Worm (Caenorhabditis elegans) whole organism, mixed stage, embryonic: ENCODE measurements around the gene C18A11.1.
A peak's percentile ranks its signal among the peaks of the same experiment; 100 is the strongest.

ENCODE experiments used
- M03D4.4 ChIP-seq: sonication (generic microtip); optimal IDR thresholded peaks from 2 replicates; lab custom pipeline; 2017; ENCODE audit warnings: mild to moderate bottlenecking, missing genetic modification characterization, missing compliant biosample characterization
- bed-3 ChIP-seq: fragments of 200-800 bp; sonication (Bioruptor generic); optimal IDR thresholded peaks from 3 replicates; lab custom pipeline; 2018; ENCODE audit warnings: mild to moderate bottlenecking, missing genetic modification characterization, moderate library complexity, missing compliant biosample characterization
- blmp-1 ChIP-seq: fragments of 150-350 bp; optimal IDR thresholded peaks from 2 replicates; lab custom pipeline; 2014; ENCODE audit warnings: missing biosample characterization, missing genetic modification characterization
- ceh-39 ChIP-seq: fragments of 150-350 bp; optimal IDR thresholded peaks from 2 replicates; lab custom pipeline; 2014; ENCODE audit warnings: missing biosample characterization, missing genetic modification characterization
- ceh-43 ChIP-seq: fragments of 200-800 bp; sonication (Bioruptor generic); optimal IDR thresholded peaks from 2 replicates; lab custom pipeline; 2018; ENCODE audit warnings: mild to moderate bottlenecking, missing genetic modification characterization, moderate library complexity, missing compliant biosample characterization
- ceh-83 ChIP-seq: fragments of 200-800 bp; sonication (Bioruptor generic); optimal IDR thresholded peaks from 2 replicates; lab custom pipeline; 2018; ENCODE audit warnings: mild to moderate bottlenecking, missing genetic modification characterization, missing compliant biosample characterization
- ces-1 ChIP-seq: fragments of 150-350 bp; optimal IDR thresholded peaks from 2 replicates; lab custom pipeline; 2014; ENCODE audit warnings: missing biosample characterization, missing genetic modification reagents, missing genetic modification characterization
- cnd-1 ChIP-seq: fragments of 200-800 bp; sonication (Bioruptor generic); optimal IDR thresholded peaks from 2 replicates; lab custom pipeline; 2018; ENCODE audit warnings: mild to moderate bottlenecking, missing genetic modification characterization, missing compliant biosample characterization
- drap-1 ChIP-seq: fragments of 200-800 bp; sonication (Bioruptor generic); optimal IDR thresholded peaks from 3 replicates; lab custom pipeline; 2018; ENCODE audit warnings: mild to moderate bottlenecking, missing genetic modification characterization, missing compliant biosample characterization
- elt-1 ChIP-seq: sonication (generic microtip); optimal IDR thresholded peaks from 2 replicates; lab custom pipeline; 2017; ENCODE audit warnings: missing genetic modification characterization, mild to moderate bottlenecking, missing compliant biosample characterization, antibody characterized with exemption, moderate library complexity, borderline replicate concordance; ENCODE audit not compliant: insufficient read depth
- elt-3 ChIP-seq: fragments of 150-350 bp; optimal IDR thresholded peaks from 2 replicates; lab custom pipeline; 2014; ENCODE audit warnings: missing biosample characterization, missing genetic modification characterization
- flh-1 ChIP-seq: fragments of 200-800 bp; sonication (Bioruptor generic); optimal IDR thresholded peaks from 2 replicates; lab custom pipeline; 2018; ENCODE audit warnings: mild to moderate bottlenecking, missing genetic modification characterization, moderate library complexity, missing compliant biosample characterization
- ham-2 ChIP-seq: fragments of 200-800 bp; sonication (Bioruptor generic); optimal IDR thresholded peaks from 2 replicates; lab custom pipeline; 2018; ENCODE audit warnings: mild to moderate bottlenecking, missing genetic modification characterization, missing compliant biosample characterization
- hlh-1 ChIP-seq: fragments of 150-350 bp; optimal IDR thresholded peaks from 2 replicates; lab custom pipeline; 2014; ENCODE audit warnings: missing biosample characterization, missing genetic modification reagents, missing genetic modification characterization
- lin-13 ChIP-seq: fragments of 150-350 bp; optimal IDR thresholded peaks from 2 replicates; lab custom pipeline; 2014; ENCODE audit warnings: missing biosample characterization, missing genetic modification characterization
- lsy-2 ChIP-seq: fragments of 150-350 bp; optimal IDR thresholded peaks from 2 replicates; lab custom pipeline; 2014; ENCODE audit warnings: missing biosample characterization, missing genetic modification characterization
- mab-5 ChIP-seq: fragments of 150-350 bp; optimal IDR thresholded peaks from 2 replicates; lab custom pipeline; 2014; ENCODE audit warnings: missing biosample characterization, missing genetic modification characterization
- mep-1 ChIP-seq: fragments of 150-350 bp; optimal IDR thresholded peaks from 2 replicates; lab custom pipeline; 2017; ENCODE audit warnings: missing biosample characterization, missing genetic modification reagents, missing genetic modification characterization, inconsistent platforms
- mls-2 ChIP-seq: sonication (generic microtip); optimal IDR thresholded peaks from 2 replicates; lab custom pipeline; 2016; ENCODE audit warnings: mild to moderate bottlenecking, missing genetic modification characterization, moderate library complexity, missing compliant biosample characterization
- nhr-12 ChIP-seq: fragments of 150-350 bp; optimal IDR thresholded peaks from 2 replicates; lab custom pipeline; 2014; ENCODE audit warnings: missing biosample characterization, missing genetic modification characterization
- nhr-2 ChIP-seq: fragments of 150-350 bp; optimal IDR thresholded peaks from 2 replicates; lab custom pipeline; 2014; ENCODE audit warnings: missing biosample characterization, missing genetic modification characterization
- nhr-237 ChIP-seq: fragments of 150-350 bp; optimal IDR thresholded peaks from 2 replicates; lab custom pipeline; 2014; ENCODE audit warnings: missing biosample characterization, missing genetic modification characterization
- nhr-28 ChIP-seq: fragments of 150-350 bp; optimal IDR thresholded peaks from 2 replicates; lab custom pipeline; 2014; ENCODE audit warnings: missing biosample characterization, missing genetic modification characterization
- nhr-76 ChIP-seq: sonication (generic microtip); optimal IDR thresholded peaks from 2 replicates; lab custom pipeline; 2017; ENCODE audit warnings: missing biosample characterization, missing genetic modification characterization
- pha-4 ChIP-seq: fragments of 150-350 bp; optimal IDR thresholded peaks from 2 replicates; lab custom pipeline; 2018; ENCODE audit warnings: missing biosample characterization, missing genetic modification reagents, missing genetic modification characterization
- sem-2 ChIP-seq: fragments of 200-800 bp; sonication (Bioruptor generic); optimal IDR thresholded peaks from 2 replicates; lab custom pipeline; 2018; ENCODE audit warnings: mild to moderate bottlenecking, missing genetic modification characterization, missing compliant biosample characterization
- snpc-4 ChIP-seq: fragments of 150-350 bp; optimal IDR thresholded peaks from 2 replicates; lab custom pipeline; 2014; ENCODE audit warnings: missing biosample characterization, missing genetic modification characterization
- sptf-1 ChIP-seq: sonication (generic microtip); optimal IDR thresholded peaks from 2 replicates; lab custom pipeline; 2017; ENCODE audit warnings: mild to moderate bottlenecking, missing genetic modification characterization, moderate library complexity, missing compliant biosample characterization
- tbx-8 ChIP-seq: fragments of 200-800 bp; sonication (Bioruptor generic); optimal IDR thresholded peaks from 2 replicates; lab custom pipeline; 2018; ENCODE audit warnings: mild to moderate bottlenecking, missing genetic modification characterization, moderate library complexity, missing compliant biosample characterization
- unc-120 ChIP-seq: sonication (generic microtip); optimal IDR thresholded peaks from 2 replicates; lab custom pipeline; 2017; ENCODE audit warnings: missing genetic modification characterization, missing compliant biosample characterization; ENCODE audit not compliant: poor library complexity, severe bottlenecking
- unc-39 ChIP-seq: fragments of 150-350 bp; optimal IDR thresholded peaks from 2 replicates; lab custom pipeline; 2014; ENCODE audit warnings: missing biosample characterization, missing genetic modification characterization
- unc-62 ChIP-seq: fragments of 150-350 bp; optimal IDR thresholded peaks from 2 replicates; lab custom pipeline; 2014; ENCODE audit warnings: missing biosample characterization, missing genetic modification reagents, missing genetic modification characterization
- zip-8 ChIP-seq: fragments of 150-350 bp; optimal IDR thresholded peaks from 2 replicates; lab custom pipeline; 2014; ENCODE audit warnings: missing biosample characterization, missing genetic modification characterization
- ztf-11 ChIP-seq: fragments of 150-350 bp; optimal IDR thresholded peaks from 2 replicates; lab custom pipeline; 2014; ENCODE audit warnings: missing biosample characterization, missing genetic modification characterization

C18A11.1 gene

ce11 chrX:8069293-8069692 is at the start of gene C18A11.1:
TSS of gene C18A11.1 (plus strand) at chrX:8069328.
- TF ChIP-seq nhr-2 (tag; lab: Kevin White, UChicago) (no peak), nhr-76 (tag; lab: Kevin White, UChicago) (no peak), hlh-1 (no peak), ceh-83 (GFP tag; lab: Kevin White, UChicago) (no peak), ceh-43 (GFP tag; lab: Kevin White, UChicago) (no peak), flh-1 (no peak), nhr-28 (tag; lab: Kevin White, UChicago) (no peak), ztf-11 (tag; lab: Kevin White, UChicago) (no peak), unc-62 (GFP tag; lab: Kevin White, UChicago) (no peak)
- TF ChIP-seq, all 35 proteins: peak for 0

DNA sequence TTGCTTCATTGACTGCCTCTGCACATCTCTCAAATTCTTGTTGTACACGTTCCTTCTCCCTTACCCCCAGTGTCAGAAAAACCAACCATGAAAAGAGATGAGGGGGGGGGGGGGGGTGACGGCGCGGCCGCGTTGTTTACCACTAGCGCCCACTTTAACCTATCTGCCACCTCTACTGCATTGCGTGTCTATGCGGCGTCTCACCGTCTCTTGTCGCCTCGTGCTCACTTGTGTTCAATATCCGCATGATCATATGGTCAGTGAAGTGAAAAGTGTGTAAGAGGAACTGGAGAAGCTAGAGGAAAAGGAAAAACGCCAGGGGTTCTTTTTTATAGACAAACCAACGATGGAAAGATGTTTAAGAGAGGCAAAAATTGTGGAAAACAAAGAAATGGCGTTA is 49.5 kb upstream of the C18A11.1 start:
- no peak for TF ChIP-seq flh-1
- peak; percentile 68 for TF ChIP-seq mls-2 (tag; lab: Kevin White, UChicago)
- TF ChIP-seq unc-120 (tag; lab: Kevin White, UChicago): peak; percentile 11
- peak; percentile 39 for TF ChIP-seq mep-1 (tag; lab: Kevin White, UChicago)
- TF ChIP-seq pha-4 (tag; lab: Kevin White, UChicago): peak; percentile 81
- peak; percentile 26 for TF ChIP-seq drap-1
- peak; percentile 18 for TF ChIP-seq M03D4.4 (tag; lab: Kevin White, UChicago)
- no peak for TF ChIP-seq nhr-28 (tag; lab: Kevin White, UChicago)
- TF ChIP-seq sptf-1 (tag; lab: Kevin White, UChicago): peak; percentile 69
- TF ChIP-seq unc-62 (GFP tag; lab: Kevin White, UChicago): peak; percentile 6
- TF ChIP-seq ham-2 (GFP tag; lab: Kevin White, UChicago): peak; percentile 51
- no peak for TF ChIP-seq ceh-39 (tag; lab: Kevin White, UChicago)

DNA sequence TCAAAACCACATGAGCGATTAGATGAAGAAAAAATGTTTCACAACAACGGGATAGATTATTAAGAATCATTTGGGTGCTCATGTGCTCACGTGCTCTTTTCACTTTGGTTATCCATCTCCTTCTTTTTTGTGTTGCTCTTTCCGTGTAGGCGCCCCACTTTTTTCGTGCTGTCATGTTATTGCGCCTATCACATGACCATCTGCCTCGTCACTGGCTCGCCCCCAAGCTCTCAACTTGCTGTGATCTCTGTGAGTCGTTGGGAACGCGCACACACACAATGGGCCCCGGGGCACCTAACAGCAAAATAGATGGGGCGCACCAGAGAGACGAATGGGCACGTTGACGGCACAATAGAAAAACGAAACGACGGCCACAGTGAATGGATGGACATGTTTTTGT is 47.5 kb upstream of the C18A11.1 start:
- peak; percentile 24 for TF ChIP-seq sptf-1 (tag; lab: Kevin White, UChicago)
- peak; percentile 9 for TF ChIP-seq unc-120 (tag; lab: Kevin White, UChicago)
- TF ChIP-seq M03D4.4 (tag; lab: Kevin White, UChicago): no peak
- TF ChIP-seq lsy-2 (tag; lab: Kevin White, UChicago): no peak

- TF ChIP-seq sptf-1 (tag; lab: Kevin White, UChicago): no peak
- TF ChIP-seq zip-8 (tag; lab: Kevin White, UChicago): no peak
- TF ChIP-seq ceh-83 (GFP tag; lab: Kevin White, UChicago): no peak
- TF ChIP-seq nhr-28 (tag; lab: Kevin White, UChicago): no peak
- no peak for TF ChIP-seq unc-62 (GFP tag; lab: Kevin White, UChicago)
- TF ChIP-seq nhr-237 (tag; lab: Kevin White, UChicago): no peak
- no peak for TF ChIP-seq bed-3 (GFP tag; lab: Kevin White, UChicago)
- TF ChIP-seq mls-2 (tag; lab: Kevin White, UChicago): no peak
- TF ChIP-seq ceh-39 (tag; lab: Kevin White, UChicago): no peak
- no peak for TF ChIP-seq drap-1
- no peak for TF ChIP-seq unc-39
- no peak for TF ChIP-seq nhr-2 (tag; lab: Kevin White, UChicago)
- TF ChIP-seq ces-1 (GFP tag; lab: Kevin White, UChicago): no peak
- no peak for TF ChIP-seq tbx-8 (GFP tag; lab: Kevin White, UChicago)
- no peak for TF ChIP-seq pha-4 (tag; lab: Kevin White, UChicago)
- no peak for TF ChIP-seq mep-1 (tag; lab: Kevin White, UChicago)
- no peak for TF ChIP-seq nhr-12 (tag; lab: Kevin White, UChicago)
- TF ChIP-seq blmp-1 (tag; lab: Kevin White, UChicago): no peak
- no peak for TF ChIP-seq flh-1
- no peak for TF ChIP-seq mab-5 (tag; lab: Kevin White, UChicago)
These were observed 46.4 kb upstream of the C18A11.1 start for ce11 chrX:8022728-8023127.

- no peak for TF ChIP-seq tbx-8 (GFP tag; lab: Kevin White, UChicago)
- no peak for TF ChIP-seq cnd-1 (tag; lab: Kevin White, UChicago)
- TF ChIP-seq bed-3 (GFP tag; lab: Kevin White, UChicago): no peak
- no peak for TF ChIP-seq ztf-11 (tag; lab: Kevin White, UChicago)
- TF ChIP-seq elt-3 (tag; lab: Kevin White, UChicago): no peak
- TF ChIP-seq snpc-4 (tag; lab: Kevin White, UChicago): no peak
- no peak for TF ChIP-seq nhr-237 (tag; lab: Kevin White, UChicago)
- no peak for TF ChIP-seq flh-1
- TF ChIP-seq ceh-83 (GFP tag; lab: Kevin White, UChicago): no peak
- TF ChIP-seq nhr-28 (tag; lab: Kevin White, UChicago): no peak
- TF ChIP-seq unc-39: no peak
- no peak for TF ChIP-seq elt-1 (tag; lab: Kevin White, UChicago)
- TF ChIP-seq nhr-76 (tag; lab: Kevin White, UChicago): no peak
- no peak for TF ChIP-seq lin-13 (tag; lab: Kevin White, UChicago)
- TF ChIP-seq ceh-43 (GFP tag; lab: Kevin White, UChicago): no peak
- no peak for TF ChIP-seq unc-120 (tag; lab: Kevin White, UChicago)
- no peak for TF ChIP-seq pha-4 (tag; lab: Kevin White, UChicago)
- no peak for TF ChIP-seq drap-1
- no peak for TF ChIP-seq sem-2 (GFP tag; lab: Kevin White, UChicago)
These were observed 42.4 kb upstream of the C18A11.1 start for ce11 chrX:8026709-8027108.
